Fruit fly (Drosophila melanogaster) whole organism: ENCODE data around the gene mRpL16.

Experiments
- EcR ChIP-seq, 2 experiments: fragments of >200 bp; optimal IDR thresholded peaks; 2 replicates each; lab custom pipeline; 2017; ENCODE audit warnings: missing biosample characterization in 2 of 2, missing genetic modification characterization in 2 of 2, missing genetic modification reagents in 2 of 2
- pan ChIP-seq: fragments of >200 bp; optimal IDR thresholded peaks from 2 replicates; lab custom pipeline; 2017
- psq ChIP-seq: fragments of >200 bp; optimal IDR thresholded peaks from 2 replicates; lab custom pipeline; 2017
- usp ChIP-seq: fragments of >200 bp; optimal IDR thresholded peaks from 2 replicates; lab custom pipeline; 2017; ENCODE audit warnings: missing biosample characterization, missing genetic modification characterization, mixed read lengths

dm6 chrX:1908757-1909156 lies 18.7 kb downstream of the mRpL16 start, which contains the start of the genes Edem1 and Rbcn-3B:
- TF ChIP-seq usp, result no peak
- TF ChIP-seq psq (lab: Kevin White, UChicago), result no peak
- TF ChIP-seq EcR (GFP tag; optimal IDR thresholded peaks at IDR 0.05; lab: Kevin White, UChicago), result no peak
- no peak for TF ChIP-seq pan (lab: Kevin White, UChicago)
